Worm (Caenorhabditis elegans): ENCODE results near the gene ttr-10.

ce11 chrV:7527153-7527552 lies 26.6 kb downstream of the ttr-10 start, which contains the start of gene C54F6.17:
- TF ChIP-seq unc-30 (tag; optimal IDR thresholded peaks at IDR 0.05) (no peak), unc-86 (tag; optimal IDR thresholded peaks at IDR 0.05) (no peak), nhr-76 (tag; optimal IDR thresholded peaks at IDR 0.05) (no peak), alr-1 (tag; optimal IDR thresholded peaks at IDR 0.05; ENCODE audit: borderline replicate concordance) (no peak), mab-9 (GFP tag; IDR thresholded peaks at IDR 0.05) (no peak), egl-27 (tag; optimal IDR thresholded peaks at IDR 0.05) (no peak), unc-62 (GFP tag; optimal IDR thresholded peaks at IDR 0.05) (no peak), lin-39 (tag; optimal IDR thresholded peaks at IDR 0.05) (no peak), ama-1 (optimal IDR thresholded peaks at IDR 0.05) (no peak), pqm-1 (tag; optimal IDR thresholded peaks at IDR 0.05) (no peak)
